Worm (Caenorhabditis elegans): Measurements from ENCODE around the gene vpat-1.

DNA sequence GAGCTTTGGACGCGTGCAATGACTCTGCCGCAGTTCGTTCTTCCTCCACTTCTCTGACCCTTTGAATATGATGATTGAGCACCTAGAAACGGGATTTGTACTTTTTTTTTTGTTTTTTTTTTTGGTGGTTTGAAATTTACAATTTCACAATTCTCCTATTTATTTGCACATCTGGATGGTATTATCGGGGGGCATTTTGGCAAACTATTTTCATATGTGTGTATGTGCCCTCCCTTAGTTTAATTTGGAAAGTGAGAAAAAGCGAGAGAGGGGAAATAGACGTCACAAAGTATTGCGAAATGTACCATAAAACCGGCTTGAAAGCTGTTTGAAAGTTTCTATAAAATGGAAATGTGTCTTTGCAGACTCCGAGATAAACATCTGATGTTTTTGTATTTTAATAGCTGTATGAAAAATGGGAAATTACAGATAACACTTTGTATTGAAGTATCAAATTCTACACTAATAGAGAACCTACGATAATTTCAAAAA is 40.4 kb upstream of the vpat-1 start:
- TF ChIP-seq pqm-1 (tag; optimal IDR thresholded peaks at IDR 0.05), result no peak
- no peak for TF ChIP-seq nhr-237 (tag; optimal IDR thresholded peaks at IDR 0.05)
- TF ChIP-seq aha-1 (tag), result no peak
- no peak for TF ChIP-seq snpc-4 (tag; optimal IDR thresholded peaks at IDR 0.05)
- peak; percentile 13 for TF ChIP-seq mep-1 (tag; optimal IDR thresholded peaks at IDR 0.05)
- no peak for TF ChIP-seq zag-1 (tag; optimal IDR thresholded peaks at IDR 0.05)
- no peak for TF ChIP-seq nhr-11 (tag; optimal IDR thresholded peaks at IDR 0.05)

Data from whole organism, L4 larva.